Worm (Caenorhabditis elegans) whole organism, L4/young adult: Measurements from ENCODE around the gene Y62H9A.7.

Experiments used
- dao-5 ChIP-seq: sonication (generic microtip); optimal IDR thresholded peaks from 2 replicates; lab custom pipeline; 2016; ENCODE audit warnings: missing genotype, missing genetic modification characterization, moderate library complexity, missing compliant biosample characterization
- him-1 ChIP-seq: sonication (generic microtip); optimal IDR thresholded peaks from 2 replicates; lab custom pipeline; 2016; ENCODE audit warnings: missing genotype, missing genetic modification reagents, missing genetic modification characterization, missing compliant biosample characterization

ce11 chrX:11902661-11903060 lies 17.2 kb upstream of the Y62H9A.7 start, which contains the start of gene Y62H9A.10:
- TF ChIP-seq him-1 (tag; lab: Kevin White, UChicago) (no peak), dao-5 (tag; lab: Kevin White, UChicago) (no peak)
